Fruit fly (Drosophila melanogaster) whole organism, pupa: Measurements from ENCODE around the gene RpS5b.

Experiments used
- CG12605 ChIP-seq: fragments of 200-800 bp; sonication (Bioruptor generic); IDR thresholded peaks from 2 replicates; pipeline ENCODE4 v1.3.6; 2022; ENCODE audit warnings: missing biosample characterization, missing genetic modification characterization
- CG13204 ChIP-seq: fragments of 200-800 bp; sonication (Bioruptor generic); optimal IDR thresholded peaks from 2 replicates; lab custom pipeline; 2018; ENCODE audit warnings: missing biosample characterization, mild to moderate bottlenecking, missing genetic modification characterization, moderate library complexity
- CG32121 ChIP-seq: fragments of 200-800 bp; sonication (Bioruptor generic); IDR thresholded peaks from 2 replicates; pipeline ENCODE4 v1.3.6; 2022; ENCODE audit warnings: missing biosample characterization, missing genetic modification characterization
- CG8159 ChIP-seq: fragments of 200-800 bp; sonication (Bioruptor generic); optimal IDR thresholded peaks from 3 replicates; lab custom pipeline; 2018; ENCODE audit warnings: missing biosample characterization, mild to moderate bottlenecking, missing genetic modification characterization, moderate library complexity
- CG8301 ChIP-seq: fragments of 200-800 bp; sonication (Bioruptor generic); optimal IDR thresholded peaks from 2 replicates; lab custom pipeline; 2018; ENCODE audit warnings: missing biosample characterization, mild to moderate bottlenecking, missing genetic modification characterization
- Pif1A ChIP-seq: fragments of 200-800 bp; sonication (Bioruptor generic); optimal IDR thresholded peaks from 3 replicates; lab custom pipeline; 2016; ENCODE audit warnings: missing biosample characterization, missing genetic modification characterization
- Snoo ChIP-seq: fragments of 200-800 bp; sonication (Bioruptor generic); optimal IDR thresholded peaks from 3 replicates; lab custom pipeline; 2017; ENCODE audit warnings: missing biosample characterization, mild to moderate bottlenecking, missing genetic modification characterization, inconsistent platforms
- gl ChIP-seq: fragments of 200-800 bp; sonication (Bioruptor generic); optimal IDR thresholded peaks from 2 replicates; lab custom pipeline; 2018; ENCODE audit warnings: missing biosample characterization, mild to moderate bottlenecking, missing genetic modification characterization

DNA sequence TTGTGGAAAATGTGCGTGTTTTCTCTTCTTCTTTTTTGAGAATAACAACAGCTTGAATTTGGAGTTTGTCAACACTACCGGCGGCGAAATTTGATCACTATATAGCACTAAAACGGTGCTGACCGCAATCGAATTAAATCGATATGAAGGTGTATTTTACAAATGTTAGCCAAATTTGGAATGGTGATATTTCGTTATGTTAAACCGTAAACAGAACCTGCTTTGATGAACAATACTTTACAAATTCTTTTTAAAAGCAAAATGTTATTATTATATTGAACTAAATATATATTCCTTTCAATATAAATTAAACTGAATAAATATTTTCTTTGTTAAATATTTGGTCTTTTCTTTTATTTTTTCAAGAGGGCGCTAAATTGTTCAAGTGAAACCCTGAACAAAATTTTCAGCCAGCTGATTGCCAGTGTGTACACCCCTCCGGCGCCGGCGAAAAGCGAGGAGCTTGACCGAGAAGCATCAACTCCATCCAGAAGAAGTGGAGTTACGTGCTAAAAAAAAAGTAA is 15.3 kb downstream of the RpS5b start, which contains the start of the genes Rrp6, CG33331 and CG33332:
- TF ChIP-seq CG8159 (peak; percentile 27), CG8301 (no peak), Pif1A (no peak), Snoo (tag; lab: Kevin White, UChicago) (peak; percentile 46), CG13204 (GFP tag; lab: Kevin White, UChicago) (no peak), gl (tag; lab: Kevin White, UChicago) (no peak), CG12605 (GFP tag; lab: Robert Waterston, UW) (no peak), CG32121 (GFP tag; lab: Robert Waterston, UW) (peak; percentile 78)
